Worm (Caenorhabditis elegans) whole organism, L4 larva: ENCODE data around the gene C26D10.4.

ENCODE experiments used
- F49E8.2 ChIP-seq: sonication (generic microtip); optimal IDR thresholded peaks from 2 replicates; lab custom pipeline; 2016; ENCODE audit warnings: missing compliant biosample characterization, mild to moderate bottlenecking, missing genetic modification characterization, borderline replicate concordance
- T26A8.4 ChIP-seq: fragments of 200-800 bp; sonication (Bioruptor generic); IDR thresholded peaks from 2 replicates; pipeline ENCODE4 v1.3.6; 2022; ENCODE audit warnings: missing genetic modification characterization, missing compliant biosample characterization
- ZK546.5 ChIP-seq, 2 experiments: sonication (generic microtip); optimal IDR thresholded peaks; 2 replicates each; lab custom pipeline; 2017; ENCODE audit warnings: missing biosample characterization in 2 of 2, missing genetic modification characterization in 2 of 2
- daf-8 ChIP-seq: fragments of 200-800 bp; sonication (Bioruptor generic); IDR thresholded peaks from 2 replicates; pipeline ENCODE4 v1.3.6; 2022; ENCODE audit warnings: missing genetic modification characterization, missing compliant biosample characterization
- dpl-1 ChIP-seq: fragments of 150-350 bp; optimal IDR thresholded peaks from 2 replicates; lab custom pipeline; 2014; ENCODE audit warnings: missing biosample characterization, missing genetic modification reagents, missing genetic modification characterization
- egl-27 ChIP-seq: sonication (generic microtip); optimal IDR thresholded peaks from 3 replicates; lab custom pipeline; 2017; ENCODE audit warnings: missing biosample characterization, missing genetic modification reagents, missing genetic modification characterization
- lin-13 ChIP-seq: fragments of 150-350 bp; optimal IDR thresholded peaks from 2 replicates; lab custom pipeline; 2014; ENCODE audit warnings: missing biosample characterization, missing genetic modification reagents, missing genetic modification characterization
- lin-39 ChIP-seq: fragments of 150-350 bp; optimal IDR thresholded peaks from 2 replicates; lab custom pipeline; 2014; ENCODE audit warnings: missing biosample characterization, missing genetic modification reagents, missing genetic modification characterization
- lir-3 ChIP-seq: sonication (generic microtip); optimal IDR thresholded peaks from 2 replicates; lab custom pipeline; 2016; ENCODE audit warnings: mild to moderate bottlenecking, missing genetic modification characterization, missing compliant biosample characterization
- skn-1 ChIP-seq: fragments of 150-350 bp; optimal IDR thresholded peaks from 2 replicates; lab custom pipeline; 2014; ENCODE audit warnings: missing biosample characterization, missing genetic modification characterization
- snpc-4 ChIP-seq: fragments of 150-350 bp; optimal IDR thresholded peaks from 2 replicates; lab custom pipeline; 2014; ENCODE audit warnings: missing biosample characterization, missing genetic modification characterization
- unc-39 ChIP-seq: sonication (generic microtip); optimal IDR thresholded peaks from 2 replicates; lab custom pipeline; 2017; ENCODE audit warnings: missing biosample characterization, missing genetic modification characterization
- zfp-2 ChIP-seq: sonication (generic microtip); optimal IDR thresholded peaks from 2 replicates; lab custom pipeline; 2016; ENCODE audit warnings: mild to moderate bottlenecking, missing genetic modification characterization, missing compliant biosample characterization
- zip-11 ChIP-seq: fragments of 200-800 bp; sonication (Bioruptor generic); IDR thresholded peaks from 2 replicates; pipeline ENCODE4 v1.3.6; 2022; ENCODE audit warnings: missing genetic modification characterization, missing compliant biosample characterization

- TF ChIP-seq ZK546.5 (tag; optimal IDR thresholded peaks at IDR 0.05; lab: Kevin White, UChicago) (no peak), skn-1 (tag; lab: Kevin White, UChicago) (no peak), zfp-2 (tag; lab: Kevin White, UChicago) (no peak), daf-8 (GFP tag; lab: Robert Waterston, UW) (no peak), snpc-4 (tag; lab: Kevin White, UChicago) (no peak), zip-11 (GFP tag; lab: Robert Waterston, UW) (no peak), dpl-1 (GFP tag; lab: Kevin White, UChicago) (no peak), egl-27 (tag; lab: Kevin White, UChicago) (no peak), F49E8.2 (tag; lab: Kevin White, UChicago) (no peak), unc-39 (tag; lab: Kevin White, UChicago) (no peak), lin-39 (no peak), T26A8.4 (GFP tag; lab: Robert Waterston, UW) (no peak), lir-3 (tag; lab: Kevin White, UChicago) (no peak), lin-13 (GFP tag; lab: Kevin White, UChicago) (no peak)
Measured at ce11 chrII:8327450-8327849, 2.1 kb upstream of the C26D10.4 start.
